Fruit fly (Drosophila melanogaster) whole organism, prepupa: ENCODE data around the gene CG42525.

ENCODE experiments used
- CG10631 ChIP-seq: fragments of 200-800 bp; sonication (Bioruptor generic); optimal IDR thresholded peaks from 2 replicates; lab custom pipeline; 2016; ENCODE audit warnings: missing biosample characterization, missing genetic modification characterization
- CG3919 ChIP-seq: fragments of 200-800 bp; sonication (Bioruptor generic); optimal IDR thresholded peaks from 3 replicates; lab custom pipeline; 2016; ENCODE audit warnings: missing biosample characterization, missing genetic modification characterization
- Hr39 ChIP-seq: fragments of 200-800 bp; sonication (Bioruptor generic); optimal IDR thresholded peaks from 2 replicates; lab custom pipeline; 2016; ENCODE audit warnings: missing biosample characterization, missing genetic modification characterization
- dac ChIP-seq: fragments of 200-800 bp; sonication (Bioruptor generic); optimal IDR thresholded peaks from 2 replicates; lab custom pipeline; 2017; ENCODE audit warnings: missing biosample characterization, mild to moderate bottlenecking, missing genetic modification characterization
- eg ChIP-seq: fragments of 200-800 bp; sonication (Bioruptor generic); IDR thresholded peaks from 3 replicates; pipeline ENCODE4 v1.3.6; 2022; ENCODE audit warnings: missing biosample characterization, missing genetic modification characterization
- salr ChIP-seq, 2 experiments: fragments of 200-800 bp; sonication (Bioruptor generic); optimal IDR thresholded peaks; 3 replicates each; lab custom pipeline; 2016 to 2018; ENCODE audit warnings: missing biosample characterization in 2 of 2, missing genetic modification characterization in 2 of 2, mild to moderate bottlenecking in 1 of 2

DNA sequence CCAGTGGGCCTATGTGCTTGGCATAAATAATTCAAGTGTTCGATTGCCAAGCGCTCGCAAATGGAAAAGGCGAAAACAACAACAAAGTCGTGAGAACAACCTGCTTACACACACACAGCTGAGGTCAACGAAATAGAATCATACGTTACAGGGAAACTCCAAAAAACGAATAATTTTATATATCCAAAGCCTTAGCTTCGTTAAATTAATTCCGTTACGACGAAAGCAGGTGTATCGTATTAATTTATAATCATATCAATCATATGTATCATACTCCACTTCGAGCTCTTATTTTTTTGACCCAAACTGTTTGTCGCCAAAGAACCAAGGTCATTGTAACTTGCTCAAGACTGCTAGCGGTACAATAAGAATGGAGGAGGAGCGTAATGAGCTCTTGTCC, 10.1 kb downstream of the CG42525 start:
- TF ChIP-seq dac (GFP tag; lab: Kevin White, UChicago) = peak; percentile 35
- peak; percentile 95 for TF ChIP-seq eg (GFP tag; lab: Robert Waterston, UW)
- TF ChIP-seq salr (GFP tag; optimal IDR thresholded peaks at IDR 0.05; lab: Kevin White, UChicago) = peak in 1 of 2 experiments; percentile 84
- TF ChIP-seq CG10631 (GFP tag; lab: Kevin White, UChicago) = no peak
- peak; percentile 94 for TF ChIP-seq CG3919 (GFP tag; lab: Kevin White, UChicago)
- peak; percentile 95 for TF ChIP-seq Hr39 (GFP tag; lab: Kevin White, UChicago)
